Worm (Caenorhabditis elegans) whole organism, L4 larva: ENCODE data around the gene ftn-1.

ENCODE experiments used
- F49E8.2 ChIP-seq: sonication (generic microtip); optimal IDR thresholded peaks from 2 replicates; lab custom pipeline; 2016; ENCODE audit warnings: missing compliant biosample characterization, mild to moderate bottlenecking, missing genetic modification characterization, borderline replicate concordance
- R02D3.7 ChIP-seq: fragments of 150-350 bp; sonication (generic microtip); optimal IDR thresholded peaks from 3 replicates; lab custom pipeline; 2014; ENCODE audit warnings: missing biosample characterization, missing genetic modification characterization
- T20F7.1 ChIP-seq: fragments of 200-800 bp; sonication (Bioruptor generic); optimal IDR thresholded peaks from 2 replicates; lab custom pipeline; 2018; ENCODE audit warnings: mild to moderate bottlenecking, missing genetic modification characterization, missing compliant biosample characterization
- T26A8.4 ChIP-seq: fragments of 200-800 bp; sonication (Bioruptor generic); IDR thresholded peaks from 2 replicates; pipeline ENCODE4 v1.3.6; 2022; ENCODE audit warnings: missing genetic modification characterization, missing compliant biosample characterization
- Y105C5A.15 ChIP-seq: fragments of 200-800 bp; sonication (Bioruptor generic); IDR thresholded peaks from 2 replicates; pipeline ENCODE4 v1.3.6; 2022; ENCODE audit warnings: missing genetic modification characterization, missing compliant biosample characterization
- Y5F2A.4 ChIP-seq: fragments of 200-800 bp; sonication (Bioruptor generic); optimal IDR thresholded peaks from 2 replicates; lab custom pipeline; 2018; ENCODE audit warnings: mild to moderate bottlenecking, missing genetic modification characterization, missing compliant biosample characterization
- aha-1 ChIP-seq: fragments of 150-350 bp; peaks from one replicate; lab custom pipeline; 2014; ENCODE audit warnings: missing biosample characterization, missing genetic modification characterization
- daf-19 ChIP-seq: fragments of 200-800 bp; sonication (Bioruptor generic); conservative IDR thresholded peaks from 2 replicates; pipeline ENCODE4 v1.3.6; 2022; ENCODE audit warnings: missing genetic modification characterization, missing compliant biosample characterization
- daf-8 ChIP-seq: fragments of 200-800 bp; sonication (Bioruptor generic); IDR thresholded peaks from 2 replicates; pipeline ENCODE4 v1.3.6; 2022; ENCODE audit warnings: missing genetic modification characterization, missing compliant biosample characterization
- dmd-6 ChIP-seq: fragments of 200-800 bp; sonication (Bioruptor generic); IDR thresholded peaks from 2 replicates; pipeline ENCODE4 v1.3.6; 2022; ENCODE audit warnings: missing genetic modification reagents, missing genetic modification characterization, missing compliant biosample characterization
- dmd-9 ChIP-seq: fragments of 200-800 bp; sonication (Bioruptor generic); IDR thresholded peaks from 2 replicates; pipeline ENCODE4 v1.3.6; 2022; ENCODE audit warnings: missing genetic modification reagents, missing genetic modification characterization, missing compliant biosample characterization
- dpl-1 ChIP-seq: fragments of 150-350 bp; optimal IDR thresholded peaks from 2 replicates; lab custom pipeline; 2014; ENCODE audit warnings: missing biosample characterization, missing genetic modification reagents, missing genetic modification characterization
- egl-27 ChIP-seq: sonication (generic microtip); optimal IDR thresholded peaks from 3 replicates; lab custom pipeline; 2017; ENCODE audit warnings: missing biosample characterization, missing genetic modification reagents, missing genetic modification characterization
- fkh-10 ChIP-seq: fragments of 150-350 bp; optimal IDR thresholded peaks from 2 replicates; lab custom pipeline; 2014; ENCODE audit warnings: missing biosample characterization, missing genetic modification reagents, missing genetic modification characterization
- fos-1 ChIP-seq: fragments of 150-350 bp; optimal IDR thresholded peaks from 2 replicates; lab custom pipeline; 2014; ENCODE audit warnings: missing biosample characterization, missing genetic modification characterization
- hmg-1.1 ChIP-seq: fragments of 200-800 bp; sonication (Bioruptor generic); IDR thresholded peaks from 2 replicates; pipeline ENCODE4 v1.3.6; 2022; ENCODE audit warnings: missing genetic modification reagents, missing genetic modification characterization, missing compliant biosample characterization
- jun-1 ChIP-seq: fragments of 150-350 bp; optimal IDR thresholded peaks from 2 replicates; lab custom pipeline; 2014; ENCODE audit warnings: missing biosample characterization, missing genetic modification reagents, missing genetic modification characterization
- lim-7 ChIP-seq: fragments of 200-800 bp; sonication (Bioruptor generic); IDR thresholded peaks from 2 replicates; pipeline ENCODE4 v1.3.6; 2022; ENCODE audit warnings: missing genetic modification characterization, missing compliant biosample characterization
- lin-1 ChIP-seq: fragments of 200-800 bp; sonication (Bioruptor generic); IDR thresholded peaks from 2 replicates; pipeline ENCODE4 v1.3.6; 2022; ENCODE audit warnings: missing genetic modification reagents, missing genetic modification characterization, missing compliant biosample characterization
- lin-13 ChIP-seq: fragments of 150-350 bp; optimal IDR thresholded peaks from 2 replicates; lab custom pipeline; 2014; ENCODE audit warnings: missing biosample characterization, missing genetic modification reagents, missing genetic modification characterization
- lsy-2 ChIP-seq, 2 experiments: fragments of 150-350 bp in 1 of 2; sonication (generic microtip) in 1 of 2; optimal IDR thresholded peaks; 2 replicates each; lab custom pipeline; 2014 to 2017; ENCODE audit warnings: missing biosample characterization in 2 of 2, missing genetic modification characterization in 2 of 2
- mes-2 ChIP-seq: sonication (generic microtip); optimal IDR thresholded peaks from 2 replicates; lab custom pipeline; 2016; ENCODE audit warnings: missing genotype, mild to moderate bottlenecking, missing genetic modification characterization, missing compliant biosample characterization; ENCODE audit not compliant: poor library complexity, severe bottlenecking
- mxl-2 ChIP-seq: fragments of 200-800 bp; sonication (Bioruptor generic); conservative IDR thresholded peaks from 2 replicates; pipeline ENCODE4 v1.3.6; 2022; ENCODE audit warnings: missing genetic modification reagents, missing genetic modification characterization, missing compliant biosample characterization
- mxl-3 ChIP-seq: fragments of 200-800 bp; sonication (Bioruptor generic); optimal IDR thresholded peaks from 2 replicates; lab custom pipeline; 2018; ENCODE audit warnings: mild to moderate bottlenecking, missing genetic modification characterization, missing compliant biosample characterization
- nhr-237 ChIP-seq: sonication (generic microtip); optimal IDR thresholded peaks from 2 replicates; lab custom pipeline; 2017; ENCODE audit warnings: missing biosample characterization, missing genetic modification characterization
- nhr-41 ChIP-seq: fragments of 200-800 bp; sonication (Bioruptor generic); IDR thresholded peaks from 2 replicates; pipeline ENCODE4 v1.3.6; 2022; ENCODE audit warnings: missing genetic modification reagents, missing genetic modification characterization, missing compliant biosample characterization
- nhr-42 ChIP-seq: fragments of 200-800 bp; sonication (Bioruptor generic); IDR thresholded peaks from 2 replicates; pipeline ENCODE4 v1.3.6; 2022; ENCODE audit warnings: missing genetic modification characterization, missing compliant biosample characterization
- nhr-48 ChIP-seq: sonication (generic microtip); optimal IDR thresholded peaks from 2 replicates; lab custom pipeline; 2016; ENCODE audit warnings: mild to moderate bottlenecking, missing genetic modification characterization, missing compliant biosample characterization
- nhr-76 ChIP-seq: fragments of 150-350 bp; optimal IDR thresholded peaks from 2 replicates; lab custom pipeline; 2014; ENCODE audit warnings: missing biosample characterization, missing genetic modification characterization
- nhr-77 ChIP-seq: fragments of 150-350 bp; optimal IDR thresholded peaks from 2 replicates; lab custom pipeline; 2014; ENCODE audit warnings: missing biosample characterization, missing genetic modification characterization
- pha-4 ChIP-seq, 2 experiments: fragments of 150-350 bp in 1 of 2; fragments of 200-800 bp in 1 of 2; sonication (Bioruptor generic) in 1 of 2; IDR thresholded peaks in 1 of 2; optimal IDR thresholded peaks in 1 of 2; 2 replicates each; pipeline versions ENCODE4 v1.3.6 to Lab custom; 2014 to 2022; ENCODE audit warnings: missing genetic modification characterization in 2 of 2, missing genetic modification reagents in 2 of 2, missing biosample characterization in 1 of 2, missing compliant biosample characterization in 1 of 2
- php-3 ChIP-seq: fragments of 200-800 bp; sonication (Bioruptor generic); IDR thresholded peaks from 2 replicates; pipeline ENCODE4 v1.3.6; 2022; ENCODE audit warnings: missing genetic modification reagents, missing genetic modification characterization, missing compliant biosample characterization
- pqm-1 ChIP-seq: sonication (generic microtip); optimal IDR thresholded peaks from 2 replicates; lab custom pipeline; 2017; ENCODE audit warnings: missing biosample characterization, missing genetic modification characterization
- spr-3 ChIP-seq: fragments of 200-800 bp; sonication (Bioruptor generic); optimal IDR thresholded peaks from 2 replicates; lab custom pipeline; 2018; ENCODE audit warnings: mild to moderate bottlenecking, missing genetic modification characterization, missing compliant biosample characterization
- tag-97 ChIP-seq: fragments of 200-800 bp; sonication (Bioruptor generic); IDR thresholded peaks from 2 replicates; pipeline ENCODE4 v1.3.6; 2022; ENCODE audit warnings: missing genetic modification characterization, missing compliant biosample characterization
- tra-1 ChIP-seq: fragments of 200-800 bp; sonication (Bioruptor generic); IDR thresholded peaks from 2 replicates; pipeline ENCODE4 v1.3.6; 2022; ENCODE audit warnings: missing genetic modification reagents, missing genetic modification characterization, missing compliant biosample characterization
- zfp-2 ChIP-seq: sonication (generic microtip); optimal IDR thresholded peaks from 2 replicates; lab custom pipeline; 2016; ENCODE audit warnings: mild to moderate bottlenecking, missing genetic modification characterization, missing compliant biosample characterization
- zfp-3 ChIP-seq: fragments of 200-800 bp; sonication (Bioruptor generic); conservative IDR thresholded peaks from 2 replicates; pipeline ENCODE4 v1.3.6; 2022; ENCODE audit warnings: missing genetic modification reagents, missing genetic modification characterization, missing compliant biosample characterization
- zip-2 ChIP-seq: fragments of 150-350 bp; optimal IDR thresholded peaks from 2 replicates; lab custom pipeline; 2014; ENCODE audit warnings: missing biosample characterization, missing genetic modification characterization
- ztf-7 ChIP-seq: fragments of 150-350 bp; optimal IDR thresholded peaks from 2 replicates; lab custom pipeline; 2014; ENCODE audit warnings: missing biosample characterization, missing genetic modification characterization

The ftn-1 gene

ce11 chrV:7524447-7524846 lies 22.9 kb downstream of the ftn-1 start, which contains the start of gene C54F6.20:
Gene C54F6.20 (plus strand): TSS chrV:7524747.
- TF ChIP-seq lin-13 (no peak), nhr-48 (tag; lab: Kevin White, UChicago) (no peak), nhr-41 (GFP tag; lab: Robert Waterston, UW) (no peak), lim-7 (GFP tag; lab: Robert Waterston, UW) (no peak), spr-3 (no peak), Y105C5A.15 (GFP tag; lab: Robert Waterston, UW) (no peak), lsy-2 (tag; optimal IDR thresholded peaks at IDR 0.05; lab: Kevin White, UChicago) (no peak), pqm-1 (tag; lab: Kevin White, UChicago) (no peak), F49E8.2 (tag; lab: Kevin White, UChicago) (no peak), daf-19 (GFP tag; lab: Robert Waterston, UW) (no peak), tra-1 (GFP tag; lab: Robert Waterston, UW) (no peak), nhr-237 (tag; lab: Kevin White, UChicago) (no peak), nhr-76 (tag; lab: Kevin White, UChicago) (no peak)
- TF ChIP-seq, all 104 proteins: peak for 0

- TF ChIP-seq daf-8 (GFP tag; lab: Robert Waterston, UW) (no peak), dmd-6 (GFP tag; lab: Robert Waterston, UW) (no peak), T26A8.4 (GFP tag; lab: Robert Waterston, UW) (no peak), dpl-1 (GFP tag; lab: Kevin White, UChicago) (no peak), jun-1 (tag; lab: Kevin White, UChicago) (no peak), egl-27 (tag; lab: Kevin White, UChicago) (no peak), hmg-1.1 (no peak), zfp-2 (tag; lab: Kevin White, UChicago) (no peak), nhr-48 (tag; lab: Kevin White, UChicago) (no peak), R02D3.7 (tag; lab: Kevin White, UChicago) (no peak), lin-1 (GFP tag; lab: Robert Waterston, UW) (no peak), zfp-3 (no peak), tag-97 (GFP tag; lab: Robert Waterston, UW) (no peak), T20F7.1 (GFP tag; lab: Kevin White, UChicago) (no peak), nhr-41 (GFP tag; lab: Robert Waterston, UW) (no peak)
Observed at ce11 chrV:7523392-7523791, 24.0 kb downstream of the ftn-1 start, which contains the start of gene C54F6.6. Gene C54F6.6 (plus strand): TSS chrV:7523692.

- TF ChIP-seq fkh-10 (GFP tag; lab: Kevin White, UChicago) (no peak), Y5F2A.4 (GFP tag; lab: Kevin White, UChicago) (no peak), ztf-7 (no peak), nhr-42 (GFP tag; lab: Robert Waterston, UW) (no peak), nhr-41 (GFP tag; lab: Robert Waterston, UW) (no peak), nhr-48 (tag; lab: Kevin White, UChicago) (no peak), mxl-2 (GFP tag; lab: Robert Waterston, UW) (no peak), nhr-77 (no peak), egl-27 (tag; lab: Kevin White, UChicago) (no peak), pha-4 (GFP tag; IDR thresholded peaks at IDR 0.05; lab: Robert Waterston, UW) (no peak), pha-4 (tag; optimal IDR thresholded peaks at IDR 0.05; lab: Kevin White, UChicago) (no peak), dmd-9 (GFP tag; lab: Robert Waterston, UW) (no peak), dmd-6 (GFP tag; lab: Robert Waterston, UW) (no peak), mes-2 (tag; lab: Kevin White, UChicago) (no peak), php-3 (GFP tag; lab: Robert Waterston, UW) (no peak), aha-1 (tag; lab: Kevin White, UChicago) (no peak), zip-2 (tag; lab: Kevin White, UChicago) (no peak), mxl-3 (no peak), fos-1 (tag; lab: Kevin White, UChicago) (no peak)
Observed at ce11 chrV:7522279-7522678, 25.1 kb downstream of the ftn-1 start, which contains the start of gene C54F6.15. Gene C54F6.15 (minus strand): TSS chrV:7522379.
